5 worm cellular contexts compared by ENCODE assay signal in genomic region chrII:11705787-11706186, ce11.
TF ChIP-seq lines count a peak whose summit lies in the region.

TSS of gene VF13D12L.3 (plus strand) at chrII:11706009.

TF ChIP-seq in whole organism, L1 larva, 84 proteins besides CTCF, POLR2A, EP300 and RAD21 (continues in another document):
- no peak for TF ChIP-seq ceh-82 (tag; optimal IDR thresholded peaks at IDR 0.05; lab: Kevin White, UChicago)
- TF ChIP-seq dpl-1 (GFP tag; optimal IDR thresholded peaks at IDR 0.05; lab: Kevin White, UChicago), result no peak
- TF ChIP-seq nhr-19 (GFP tag; conservative IDR thresholded peaks at IDR 0.05; lab: Robert Waterston, UW), result no peak
- TF ChIP-seq grh-1 (GFP tag; IDR thresholded peaks at IDR 0.05; lab: Robert Waterston, UW), result no peak
- TF ChIP-seq ceh-63 (GFP tag; optimal IDR thresholded peaks at IDR 0.05; lab: Kevin White, UChicago), result no peak
- TF ChIP-seq egl-27 (tag; optimal IDR thresholded peaks at IDR 0.05; lab: Kevin White, UChicago), result no peak
- no peak for TF ChIP-seq ets-5 (GFP tag; IDR thresholded peaks at IDR 0.05; lab: Robert Waterston, UW)
- TF ChIP-seq mep-1 (tag; optimal IDR thresholded peaks at IDR 0.05; lab: Kevin White, UChicago), result no peak
- TF ChIP-seq fos-1 (tag; optimal IDR thresholded peaks at IDR 0.05; lab: Kevin White, UChicago), result no peak
- TF ChIP-seq fkh-8 (tag; optimal IDR thresholded peaks at IDR 0.05; lab: Kevin White, UChicago), result no peak
- peak in 1 of 2 experiments; percentile 3 for TF ChIP-seq lin-35 (GFP tag; optimal IDR thresholded peaks at IDR 0.05; lab: Kevin White, UChicago)
- no peak for TF ChIP-seq lin-15B (tag; optimal IDR thresholded peaks at IDR 0.05; lab: Kevin White, UChicago)
- peak; percentile 71 for TF ChIP-seq blmp-1 (tag; optimal IDR thresholded peaks at IDR 0.05; lab: Kevin White, UChicago)
- no peak for TF ChIP-seq ceh-90 (tag; optimal IDR thresholded peaks at IDR 0.05; lab: Kevin White, UChicago)
- no peak for TF ChIP-seq mab-9 (GFP tag; IDR thresholded peaks at IDR 0.05; lab: Robert Waterston, UW)
- peak; percentile 32 for TF ChIP-seq nhr-85 (tag; lab: Kevin White, UChicago)
- TF ChIP-seq alr-1 (tag; optimal IDR thresholded peaks at IDR 0.05; lab: Kevin White, UChicago; ENCODE audit: borderline replicate concordance), result no peak
- no peak for TF ChIP-seq ama-1 (optimal IDR thresholded peaks at IDR 0.05; lab: Kevin White, UChicago)
- no peak for TF ChIP-seq unc-30 (tag; optimal IDR thresholded peaks at IDR 0.05; lab: Kevin White, UChicago)

TF ChIP-seq in whole organism, L2 larva, 48 proteins besides CTCF, POLR2A, EP300 and RAD21:
- TF ChIP-seq blmp-1 (tag; optimal IDR thresholded peaks at IDR 0.05; lab: Kevin White, UChicago; ENCODE audit: insufficient read depth) (peak; percentile 2), gmeb-1 (tag; optimal IDR thresholded peaks at IDR 0.05; lab: Kevin White, UChicago) (no peak), alr-1 (tag; optimal IDR thresholded peaks at IDR 0.05; lab: Kevin White, UChicago) (no peak), ztf-1 (GFP tag; conservative IDR thresholded peaks at IDR 0.05; lab: Robert Waterston, UW) (no peak), mab-5 (tag; optimal IDR thresholded peaks at IDR 0.05; lab: Kevin White, UChicago) (no peak), ama-1 (optimal IDR thresholded peaks at IDR 0.05; lab: Kevin White, UChicago) (no peak)

TF ChIP-seq in whole organism, L3 larva, 47 proteins besides CTCF, POLR2A, EP300 and RAD21:
- TF ChIP-seq elt-2 (tag; optimal IDR thresholded peaks at IDR 0.05; lab: Kevin White, UChicago) (peak; percentile 5), ama-1 (optimal IDR thresholded peaks at IDR 0.05; lab: Kevin White, UChicago) (no peak), zag-1 (tag; optimal IDR thresholded peaks at IDR 0.05; lab: Kevin White, UChicago) (no peak), hmg-11 (tag; optimal IDR thresholded peaks at IDR 0.05; lab: Kevin White, UChicago) (no peak), elt-3 (tag; optimal IDR thresholded peaks at IDR 0.05; lab: Kevin White, UChicago) (no peak), pqm-1 (tag; optimal IDR thresholded peaks at IDR 0.05; lab: Kevin White, UChicago) (peak; percentile 45), unc-62 (GFP tag; optimal IDR thresholded peaks at IDR 0.05; lab: Kevin White, UChicago) (no peak), tbx-2 (tag; optimal IDR thresholded peaks at IDR 0.05; lab: Kevin White, UChicago) (no peak), egl-27 (tag; optimal IDR thresholded peaks at IDR 0.05; lab: Kevin White, UChicago) (no peak), elt-1 (tag; optimal IDR thresholded peaks at IDR 0.05; lab: Kevin White, UChicago) (no peak), nhr-76 (tag; optimal IDR thresholded peaks at IDR 0.05; lab: Kevin White, UChicago) (peak; percentile 42), aly-2 (tag; optimal IDR thresholded peaks at IDR 0.05; lab: Kevin White, UChicago) (no peak), nhr-77 (tag; optimal IDR thresholded peaks at IDR 0.05; lab: Kevin White, UChicago) (no peak)

TF ChIP-seq in whole organism, L4 larva, 104 proteins besides CTCF, POLR2A, EP300 and RAD21:
- peak; percentile 84 for TF ChIP-seq mxl-3 (GFP tag; optimal IDR thresholded peaks at IDR 0.05; lab: Kevin White, UChicago)
- TF ChIP-seq ztf-7 (tag; optimal IDR thresholded peaks at IDR 0.05; lab: Kevin White, UChicago), result no peak
- TF ChIP-seq dmd-6 (GFP tag; IDR thresholded peaks at IDR 0.05; lab: Robert Waterston, UW), result peak; percentile 50
- no peak for TF ChIP-seq daf-16 (GFP tag; optimal IDR thresholded peaks at IDR 0.05; lab: Kevin White, UChicago)
- TF ChIP-seq daf-16 (tag; optimal IDR thresholded peaks at IDR 0.05; lab: Kevin White, UChicago), result peak; percentile 74
- TF ChIP-seq nhr-28 (tag; optimal IDR thresholded peaks at IDR 0.05; lab: Kevin White, UChicago), result peak; percentile 63
- TF ChIP-seq lin-29 (GFP tag; IDR thresholded peaks at IDR 0.05; lab: Robert Waterston, UW), result no peak
- TF ChIP-seq mdl-1 (tag; optimal IDR thresholded peaks at IDR 0.05; lab: Kevin White, UChicago), result peak in 1 of 2 experiments; percentile 40
- TF ChIP-seq lin-38 (GFP tag; IDR thresholded peaks at IDR 0.05; lab: Robert Waterston, UW), result no peak
- TF ChIP-seq hif-1 (tag; optimal IDR thresholded peaks at IDR 0.05; lab: Kevin White, UChicago), result peak in 1 of 2 experiments; percentile 86
- no peak for TF ChIP-seq skn-1 (tag; optimal IDR thresholded peaks at IDR 0.05; lab: Kevin White, UChicago)
- TF ChIP-seq duxl-1 (tag; optimal IDR thresholded peaks at IDR 0.05; lab: Kevin White, UChicago; ENCODE audit: poor library complexity), result no peak
- TF ChIP-seq unc-62 (GFP tag; optimal IDR thresholded peaks at IDR 0.05 in 1 of 2; lab: Kevin White, UChicago), result peak in 1 of 2 experiments; percentile 67
- TF ChIP-seq unc-62 (tag; optimal IDR thresholded peaks at IDR 0.05; lab: Kevin White, UChicago), result no peak

TF ChIP-seq in whole organism, young adult, 124 proteins besides CTCF, POLR2A, EP300 and RAD21:
- TF ChIP-seq ceh-58 (GFP tag; IDR thresholded peaks at IDR 0.05; lab: Robert Waterston, UW) (no peak), hsf-1 (GFP tag; IDR thresholded peaks at IDR 0.05; lab: Robert Waterston, UW) (0 out of 2 replicates have a peak, but pooled peaks have one; percentile 10), nhr-80 (tag; optimal IDR thresholded peaks at IDR 0.05; lab: Kevin White, UChicago) (peak; percentile 60), ztf-22 (GFP tag; optimal IDR thresholded peaks at IDR 0.05; lab: Kevin White, UChicago) (no peak), rpc-1 (optimal IDR thresholded peaks at IDR 0.05; lab: Kevin White, UChicago) (no peak), rpc-1 (tag; optimal IDR thresholded peaks at IDR 0.05; lab: Kevin White, UChicago) (no peak), him-1 (tag; optimal IDR thresholded peaks at IDR 0.05; lab: Kevin White, UChicago) (no peak), lsy-27 (tag; optimal IDR thresholded peaks at IDR 0.05; lab: Kevin White, UChicago; ENCODE audit: borderline replicate concordance, insufficient read depth) (no peak)
